Worm (Caenorhabditis elegans) whole organism, L4 larva: ENCODE data around the gene spe-41.

Experiments
- ZK546.5 ChIP-seq, 2 experiments: sonication (generic microtip); optimal IDR thresholded peaks; 2 replicates each; lab custom pipeline; 2017; ENCODE audit warnings: missing biosample characterization in 2 of 2, missing genetic modification characterization in 2 of 2
- ama-1 ChIP-seq: fragments of 150-350 bp; optimal IDR thresholded peaks from 2 replicates; lab custom pipeline; 2014; ENCODE audit warnings: inconsistent platforms, mixed read lengths
- ceh-28 ChIP-seq: fragments of 150-350 bp; optimal IDR thresholded peaks from 2 replicates; lab custom pipeline; 2014; ENCODE audit warnings: missing biosample characterization, missing genetic modification reagents, missing genetic modification characterization
- ceh-82 ChIP-seq: sonication (generic microtip); optimal IDR thresholded peaks from 2 replicates; lab custom pipeline; 2017; ENCODE audit warnings: missing biosample characterization, missing genetic modification characterization
- nhr-11 ChIP-seq: fragments of 150-350 bp; optimal IDR thresholded peaks from 2 replicates; lab custom pipeline; 2014; ENCODE audit warnings: missing biosample characterization, missing genetic modification characterization
- nhr-77 ChIP-seq: fragments of 150-350 bp; optimal IDR thresholded peaks from 2 replicates; lab custom pipeline; 2014; ENCODE audit warnings: missing biosample characterization, missing genetic modification characterization
- snpc-4 ChIP-seq: fragments of 150-350 bp; optimal IDR thresholded peaks from 2 replicates; lab custom pipeline; 2014; ENCODE audit warnings: missing biosample characterization, missing genetic modification characterization

DNA sequence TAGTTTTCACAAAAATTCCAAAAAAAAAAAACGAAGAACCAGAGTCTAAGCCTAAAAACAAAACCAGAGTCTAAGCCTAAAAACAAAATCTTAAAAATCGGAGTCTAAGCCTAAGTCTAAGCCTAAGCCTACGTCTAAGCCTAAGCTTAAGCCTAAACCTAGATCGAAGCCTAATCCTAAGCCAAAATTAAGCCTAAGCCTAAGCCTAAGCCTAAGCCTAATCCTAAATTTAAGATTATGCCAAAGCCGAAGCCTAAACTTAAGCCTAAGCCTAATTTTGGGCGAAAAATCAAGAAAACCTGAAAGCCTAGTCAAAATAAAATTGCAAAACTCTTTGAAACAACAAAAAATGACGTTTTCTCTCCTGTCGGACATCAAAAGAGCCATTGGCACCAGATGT lies 33.4 kb upstream of the spe-41 start:
- no peak for TF ChIP-seq ceh-82 (tag; lab: Kevin White, UChicago)
- TF ChIP-seq ceh-28 (tag; lab: Kevin White, UChicago): no peak
- no peak for TF ChIP-seq ama-1
- no peak for TF ChIP-seq ZK546.5 (tag; optimal IDR thresholded peaks at IDR 0.05; lab: Kevin White, UChicago)
- no peak for TF ChIP-seq nhr-77 (tag; lab: Kevin White, UChicago)
- TF ChIP-seq snpc-4 (tag; lab: Kevin White, UChicago): no peak
- no peak for TF ChIP-seq nhr-11 (tag; lab: Kevin White, UChicago)
